Worm (Caenorhabditis elegans) whole organism, midembryonic: Measurements from ENCODE around the gene nlp-25.

Experiments
- T22C8.4 ChIP-seq: fragments of 200-800 bp; sonication (Bioruptor generic); IDR thresholded peaks from 2 replicates; pipeline ENCODE4 v1.3.6; 2022; ENCODE audit warnings: missing genetic modification characterization, missing compliant biosample characterization
- cog-1 ChIP-seq: sonication (generic microtip); optimal IDR thresholded peaks from 2 replicates; lab custom pipeline; 2016; ENCODE audit warnings: missing genetic modification characterization, missing compliant biosample characterization
- flt-1 ChIP-seq: fragments of 200-800 bp; sonication (Bioruptor generic); IDR thresholded peaks from 2 replicates; pipeline ENCODE4 v1.3.6; 2022; ENCODE audit warnings: missing genetic modification characterization, missing compliant biosample characterization
- klf-2 ChIP-seq: fragments of 200-800 bp; sonication (Bioruptor generic); conservative IDR thresholded peaks from 2 replicates; pipeline ENCODE4 v1.3.6; 2022; ENCODE audit warnings: missing genetic modification reagents, missing genetic modification characterization, missing compliant biosample characterization
- med-1 ChIP-seq: sonication (generic microtip); optimal IDR thresholded peaks from 2 replicates; lab custom pipeline; 2017; ENCODE audit warnings: missing genetic modification characterization, mild to moderate bottlenecking, missing compliant biosample characterization, antibody characterized with exemption, missing genetic modification reagents; ENCODE audit not compliant: insufficient read depth
- ref-1 ChIP-seq: fragments of 200-800 bp; sonication (Bioruptor generic); conservative IDR thresholded peaks from 2 replicates; pipeline ENCODE4 v1.3.6; 2022; ENCODE audit warnings: missing genetic modification reagents, missing genetic modification characterization, missing compliant biosample characterization
- tab-1 ChIP-seq: fragments of 200-800 bp; sonication (Bioruptor generic); IDR thresholded peaks from 2 replicates; pipeline ENCODE4 v1.3.6; 2022; ENCODE audit warnings: missing genetic modification characterization, missing compliant biosample characterization
- ztf-23 ChIP-seq: fragments of 200-800 bp; sonication (Bioruptor generic); IDR thresholded peaks from 2 replicates; pipeline ENCODE4 v1.3.6; 2022; ENCODE audit warnings: missing genetic modification reagents, missing genetic modification characterization, missing compliant biosample characterization
- ztf-29 ChIP-seq: fragments of 200-800 bp; sonication (Bioruptor generic); IDR thresholded peaks from 2 replicates; pipeline ENCODE4 v1.3.6; 2022; ENCODE audit warnings: missing genetic modification reagents, missing genetic modification characterization, missing compliant biosample characterization

nlp-25 gene

DNA sequence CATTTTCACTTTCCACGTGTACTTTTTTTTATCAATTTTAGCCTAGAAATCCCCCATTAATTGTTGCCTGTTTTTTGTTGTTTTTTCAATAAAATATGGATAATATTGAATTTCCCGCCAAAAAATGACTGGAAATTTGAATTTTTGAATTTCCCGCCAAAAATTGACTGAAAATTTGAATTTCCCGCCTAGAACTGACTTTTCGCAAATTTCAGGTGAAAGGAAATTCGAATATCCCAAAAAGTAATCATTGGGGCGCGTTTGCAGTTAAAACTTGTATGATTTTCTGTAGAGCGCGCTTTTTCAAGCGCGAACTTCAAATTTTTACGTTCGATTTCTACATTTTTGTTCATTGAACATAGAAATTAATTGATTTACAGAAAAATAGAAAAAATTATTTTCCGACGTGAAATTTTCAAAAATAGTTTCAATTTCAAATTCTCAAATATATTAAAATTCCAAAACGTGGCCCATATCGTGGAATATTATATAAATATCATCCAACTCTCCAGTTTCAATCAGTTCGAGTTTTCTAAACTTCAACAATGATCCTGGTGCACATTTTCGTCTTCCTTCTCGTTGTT lies 39.7 kb downstream of the nlp-25 start, which contains the start of gene Y43F8C.9:
Gene Y43F8C.9 (plus strand): TSS at position 534 of the 584 bp plus-strand sequence.
- TF ChIP-seq ztf-23 (GFP tag; lab: Robert Waterston, UW) (no peak), tab-1 (GFP tag; lab: Robert Waterston, UW) (no peak), med-1 (no peak), ztf-29 (GFP tag; lab: Robert Waterston, UW) (no peak), cog-1 (tag; lab: Kevin White, UChicago) (no peak), flt-1 (GFP tag; lab: Robert Waterston, UW) (no peak)

DNA sequence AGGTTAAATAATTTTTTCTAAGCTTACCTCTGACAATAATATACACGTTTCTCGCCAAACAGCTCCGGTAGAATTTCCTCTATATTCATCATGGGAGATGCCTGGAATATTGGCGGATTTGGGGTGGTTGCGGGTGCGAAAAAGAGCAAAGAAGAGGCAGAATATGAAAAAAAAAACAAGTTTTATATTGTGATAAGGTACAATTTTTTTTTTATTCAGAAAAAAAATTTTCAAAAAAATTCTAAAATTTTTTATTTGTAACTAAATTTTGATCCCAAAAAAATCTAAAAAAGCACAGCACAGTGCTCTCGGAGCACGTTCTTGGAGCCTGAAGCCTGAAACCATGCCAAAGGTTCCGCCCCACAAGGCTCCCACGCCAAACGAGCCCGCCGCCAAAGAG lies 49.2 kb downstream of the nlp-25 start, which contains the start of gene dmd-3:
Gene dmd-3 (minus strand): TSS at position 101 of the 400 bp plus-strand sequence.
- no peak for TF ChIP-seq flt-1 (GFP tag; lab: Robert Waterston, UW)
- TF ChIP-seq ztf-23 (GFP tag; lab: Robert Waterston, UW) = no peak
- TF ChIP-seq tab-1 (GFP tag; lab: Robert Waterston, UW) = no peak
- no peak for TF ChIP-seq ztf-29 (GFP tag; lab: Robert Waterston, UW)
- TF ChIP-seq cog-1 (tag; lab: Kevin White, UChicago) = no peak
- TF ChIP-seq ref-1 (GFP tag; lab: Robert Waterston, UW) = no peak
- no peak for TF ChIP-seq T22C8.4 (GFP tag; lab: Robert Waterston, UW)
- no peak for TF ChIP-seq klf-2 (GFP tag; lab: Robert Waterston, UW)
- no peak for TF ChIP-seq med-1
